Fruit fly (Drosophila melanogaster): ENCODE results near the gene CG10026.

The CG10026 gene

DNA sequence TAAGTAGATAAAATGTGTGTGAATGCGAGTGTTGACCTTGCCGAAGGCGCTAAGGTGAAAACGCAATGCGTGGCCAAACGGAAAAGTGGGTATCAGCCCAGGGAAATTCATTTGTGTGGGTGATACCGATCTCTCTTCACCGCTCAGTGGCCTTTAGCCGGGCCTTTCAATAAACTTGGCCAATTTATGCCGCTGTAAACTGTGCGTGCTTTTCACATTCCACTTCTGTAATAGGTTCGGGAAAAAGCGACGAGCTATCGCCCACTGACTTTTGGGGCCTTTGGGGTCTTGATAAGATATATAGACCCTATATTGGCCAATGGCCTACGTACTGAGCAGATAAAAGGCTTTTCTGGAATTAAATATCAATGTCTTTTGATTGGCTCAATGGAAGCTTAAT lies 32.5 kb upstream of the CG10026 start (continued):
- TF ChIP-seq sd (tag; optimal IDR thresholded peaks at IDR 0.05) (peak; percentile 94), slou (GFP tag; optimal IDR thresholded peaks at IDR 0.05) (no peak), CG2129 (GFP tag; IDR thresholded peaks at IDR 0.05; ENCODE audit: partially characterized antibody) (no peak), CG16863 (GFP tag; optimal IDR thresholded peaks at IDR 0.05) (no peak), Elba2 (GFP tag; optimal IDR thresholded peaks at IDR 0.05) (no peak), pzg (GFP tag; optimal IDR thresholded peaks at IDR 0.05) (no peak), Dfd (GFP tag; optimal IDR thresholded peaks at IDR 0.05) (no peak), twi (tag; optimal IDR thresholded peaks at IDR 0.05) (no peak), CoRest (tag; optimal IDR thresholded peaks at IDR 0.05) (no peak), Ptx1 (GFP tag; IDR thresholded peaks at IDR 0.05) (no peak), Nf-YB (GFP tag; optimal IDR thresholded peaks at IDR 0.05) (peak; percentile 65), disco-r (GFP tag; optimal IDR thresholded peaks at IDR 0.05) (no peak), CG11456 (GFP tag; IDR thresholded peaks at IDR 0.05) (no peak), CG18764 (GFP tag; optimal IDR thresholded peaks at IDR 0.05) (no peak), sr (GFP tag; IDR thresholded peaks at IDR 0.05) (peak; percentile 69; the same call in 2 of the 3 replicates), CG7556 (GFP tag; optimal IDR thresholded peaks at IDR 0.05) (no peak), Mrtf (GFP tag; IDR thresholded peaks at IDR 0.05) (no peak), C15 (GFP tag; IDR thresholded peaks at IDR 0.05) (no peak), Dp (GFP tag; optimal IDR thresholded peaks at IDR 0.05) (no peak), CG32532 (GFP tag; IDR thresholded peaks at IDR 0.05) (0 out of 2 replicates have a peak, but pooled peaks have one; percentile 11), Sry-δ (GFP tag; optimal IDR thresholded peaks at IDR 0.05) (no peak), CG17912 (GFP tag; optimal IDR thresholded peaks at IDR 0.05) (no peak), CHES-1-like (GFP tag; optimal IDR thresholded peaks at IDR 0.05) (no peak), org-1 (GFP tag; optimal IDR thresholded peaks at IDR 0.05) (no peak), crol (GFP tag; IDR thresholded peaks at IDR 0.05) (no peak), Ets97D (GFP tag; optimal IDR thresholded peaks at IDR 0.05) (no peak), Sry-β (GFP tag; optimal IDR thresholded peaks at IDR 0.05) (no peak), oc (tag; optimal IDR thresholded peaks at IDR 0.05) (no peak), bigmax (GFP tag; optimal IDR thresholded peaks at IDR 0.05) (no peak), BEAF-32 (GFP tag; optimal IDR thresholded peaks at IDR 0.05) (no peak), CG30020 (tag; optimal IDR thresholded peaks at IDR 0.05) (no peak), kay (GFP tag; optimal IDR thresholded peaks at IDR 0.05) (no peak), Chrac-16 (GFP tag; optimal IDR thresholded peaks at IDR 0.05) (no peak), CG2199 (GFP tag; IDR thresholded peaks at IDR 0.05) (no peak), otp (GFP tag; IDR thresholded peaks at IDR 0.05) (no peak), CG12769 (tag; optimal IDR thresholded peaks at IDR 0.05) (peak; percentile 65), Poxn (GFP tag; IDR thresholded peaks at IDR 0.05) (no peak), Oli (tag; optimal IDR thresholded peaks at IDR 0.05) (no peak), Side (GFP tag; optimal IDR thresholded peaks at IDR 0.05) (no peak), CG14014 (GFP tag; IDR thresholded peaks at IDR 0.05) (peak; percentile 19; the same call in 1 of the 2 replicates), dimm (GFP tag; IDR thresholded peaks at IDR 0.05) (no peak), gt (GFP tag; IDR thresholded peaks at IDR 0.05) (no peak), CG11093 (GFP tag; IDR thresholded peaks at IDR 0.05) (no peak), CG18619 (GFP tag; optimal IDR thresholded peaks at IDR 0.05) (no peak), Lhr (GFP tag; optimal IDR thresholded peaks at IDR 0.05) (no peak), GATAe (GFP tag; conservative IDR thresholded peaks at IDR 0.05) (peak; percentile 62), ro (GFP tag; IDR thresholded peaks at IDR 0.05) (no peak), CG4328 (GFP tag; optimal IDR thresholded peaks at IDR 0.05) (peak; percentile 28), CG3281 (GFP tag; optimal IDR thresholded peaks at IDR 0.05) (no peak), CG12236 (GFP tag; optimal IDR thresholded peaks at IDR 0.05) (no peak), sug (tag; optimal IDR thresholded peaks at IDR 0.05) (peak; percentile 91), nmo (GFP tag; optimal IDR thresholded peaks at IDR 0.05) (no peak)
